Worm (Caenorhabditis elegans) whole organism, mixed stage, embryonic: ENCODE results near the gene C24B5.4.

Experiments used
- ceh-83 ChIP-seq: fragments of 200-800 bp; sonication (Bioruptor generic); optimal IDR thresholded peaks from 2 replicates; lab custom pipeline; 2018; ENCODE audit warnings: mild to moderate bottlenecking, missing genetic modification characterization, missing compliant biosample characterization
- cnd-1 ChIP-seq: fragments of 200-800 bp; sonication (Bioruptor generic); optimal IDR thresholded peaks from 2 replicates; lab custom pipeline; 2018; ENCODE audit warnings: mild to moderate bottlenecking, missing genetic modification characterization, missing compliant biosample characterization
- hlh-1 ChIP-seq: fragments of 150-350 bp; optimal IDR thresholded peaks from 2 replicates; lab custom pipeline; 2014; ENCODE audit warnings: missing biosample characterization, missing genetic modification reagents, missing genetic modification characterization
- mep-1 ChIP-seq: fragments of 150-350 bp; optimal IDR thresholded peaks from 2 replicates; lab custom pipeline; 2017; ENCODE audit warnings: missing biosample characterization, missing genetic modification reagents, missing genetic modification characterization, inconsistent platforms
- nhr-76 ChIP-seq: sonication (generic microtip); optimal IDR thresholded peaks from 2 replicates; lab custom pipeline; 2017; ENCODE audit warnings: missing biosample characterization, missing genetic modification characterization
- snpc-4 ChIP-seq: fragments of 150-350 bp; optimal IDR thresholded peaks from 2 replicates; lab custom pipeline; 2014; ENCODE audit warnings: missing biosample characterization, missing genetic modification characterization
- unc-39 ChIP-seq: fragments of 150-350 bp; optimal IDR thresholded peaks from 2 replicates; lab custom pipeline; 2014; ENCODE audit warnings: missing biosample characterization, missing genetic modification characterization

DNA sequence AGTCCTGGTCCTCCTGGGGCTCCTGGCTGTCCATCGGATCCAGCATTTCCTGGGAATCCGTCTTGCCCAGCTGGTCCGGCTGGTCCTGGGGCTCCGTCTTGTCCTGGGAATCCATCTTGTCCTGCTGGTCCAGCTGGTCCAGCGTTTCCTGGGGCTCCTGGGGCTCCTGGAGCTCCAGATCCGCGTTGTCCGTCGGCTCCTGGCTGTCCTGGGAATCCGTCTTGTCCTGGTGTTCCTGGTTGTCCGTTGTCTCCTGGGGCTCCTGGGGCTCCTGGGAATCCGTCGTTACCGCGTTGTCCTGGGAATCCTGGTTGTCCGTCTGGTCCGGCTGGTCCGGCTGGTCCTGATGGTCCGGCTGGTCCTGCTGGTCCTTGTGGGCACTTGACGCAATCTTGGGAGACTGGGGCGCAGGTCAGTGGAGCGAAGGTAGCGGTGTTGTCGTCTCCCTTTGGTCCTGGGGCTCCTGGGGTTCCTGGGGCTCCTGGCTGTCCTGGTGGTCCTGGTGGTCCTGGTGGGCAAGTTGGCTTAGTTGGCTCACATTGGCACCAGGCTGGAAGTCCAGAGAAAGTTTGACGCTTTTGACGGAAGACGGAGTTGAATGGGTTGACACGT, 34.9 kb downstream of the C24B5.4 start:
- no peak for TF ChIP-seq mep-1 (tag; lab: Kevin White, UChicago)
- no peak for TF ChIP-seq ceh-83 (GFP tag; lab: Kevin White, UChicago)
- TF ChIP-seq cnd-1 (tag; lab: Kevin White, UChicago): no peak
- TF ChIP-seq snpc-4 (tag; lab: Kevin White, UChicago): no peak
- TF ChIP-seq nhr-76 (tag; lab: Kevin White, UChicago): no peak
- no peak for TF ChIP-seq hlh-1 (tag; lab: Kevin White, UChicago)
- TF ChIP-seq unc-39 (tag; lab: Kevin White, UChicago): no peak
